Worm (Caenorhabditis elegans): ENCODE data around the gene chpf-1.

The chpf-1 gene

DNA sequence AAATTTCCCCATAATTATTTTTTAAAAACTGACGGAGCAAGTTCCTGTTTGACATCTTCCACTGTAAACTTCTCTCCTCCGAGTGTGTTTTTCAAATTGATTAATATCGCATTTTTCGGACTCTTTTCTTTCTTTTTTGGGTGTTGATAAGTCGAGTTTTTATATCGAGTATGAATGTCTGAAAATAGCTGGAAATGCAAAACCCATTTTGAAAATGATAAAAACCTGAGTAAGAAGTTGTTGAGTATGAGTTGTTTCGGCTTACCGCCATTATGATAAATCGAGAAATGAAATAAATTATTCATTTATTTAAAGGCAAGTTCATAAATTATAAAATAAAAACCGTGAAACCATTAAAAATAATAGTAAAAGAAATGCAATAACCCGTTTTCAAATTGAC is 17.6 kb downstream of the chpf-1 start, which contains the start of gene ZK856.18:
ZK856.18 (minus strand) TSS at position 289 of the 400 bp plus-strand sequence.
- no peak for TF ChIP-seq flt-1 (GFP tag; IDR thresholded peaks at IDR 0.05)
- no peak for TF ChIP-seq ztf-23 (GFP tag; IDR thresholded peaks at IDR 0.05)
- TF ChIP-seq med-1 (GFP tag; optimal IDR thresholded peaks at IDR 0.05; ENCODE audit: insufficient read depth) = no peak
- no peak for TF ChIP-seq ref-1 (GFP tag; conservative IDR thresholded peaks at IDR 0.05)
- TF ChIP-seq tab-1 (GFP tag; IDR thresholded peaks at IDR 0.05) = no peak

DNA sequence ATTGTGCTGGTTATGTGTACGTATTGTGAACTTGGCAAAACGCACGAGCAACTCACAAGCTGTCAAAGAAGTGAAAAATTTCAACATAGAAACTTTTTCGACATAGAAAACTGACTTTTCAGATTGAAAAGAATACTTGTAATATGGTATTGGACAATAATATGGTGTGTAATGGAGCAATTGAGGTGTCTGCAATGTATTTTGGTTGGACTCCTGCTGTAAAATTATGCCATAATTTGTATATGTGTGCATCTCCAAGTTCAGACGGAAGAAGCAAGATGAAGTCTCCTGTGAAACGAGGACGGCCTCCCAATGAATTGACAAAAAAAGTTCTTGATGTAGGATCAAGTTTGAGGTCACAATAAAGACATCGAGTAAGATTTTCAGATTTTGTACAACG is 19.5 kb downstream of the chpf-1 start:
- TF ChIP-seq ztf-29 (GFP tag; IDR thresholded peaks at IDR 0.05) (no peak), klf-2 (GFP tag; conservative IDR thresholded peaks at IDR 0.05) (no peak), med-1 (GFP tag; optimal IDR thresholded peaks at IDR 0.05; ENCODE audit: insufficient read depth) (no peak), tab-1 (GFP tag; IDR thresholded peaks at IDR 0.05) (no peak), T22C8.4 (GFP tag; IDR thresholded peaks at IDR 0.05) (no peak), ref-1 (GFP tag; conservative IDR thresholded peaks at IDR 0.05) (no peak), flt-1 (GFP tag; IDR thresholded peaks at IDR 0.05) (no peak), ztf-23 (GFP tag; IDR thresholded peaks at IDR 0.05) (no peak)

- no peak for TF ChIP-seq klf-2 (GFP tag; conservative IDR thresholded peaks at IDR 0.05)
- no peak for TF ChIP-seq T22C8.4 (GFP tag; IDR thresholded peaks at IDR 0.05)
Observed at ce11 chrV:10182984-10183383, 20.3 kb downstream of the chpf-1 start, which contains the start of gene ZK856.4. Gene ZK856.4 (plus strand): TSS chrV:10183284.

DNA sequence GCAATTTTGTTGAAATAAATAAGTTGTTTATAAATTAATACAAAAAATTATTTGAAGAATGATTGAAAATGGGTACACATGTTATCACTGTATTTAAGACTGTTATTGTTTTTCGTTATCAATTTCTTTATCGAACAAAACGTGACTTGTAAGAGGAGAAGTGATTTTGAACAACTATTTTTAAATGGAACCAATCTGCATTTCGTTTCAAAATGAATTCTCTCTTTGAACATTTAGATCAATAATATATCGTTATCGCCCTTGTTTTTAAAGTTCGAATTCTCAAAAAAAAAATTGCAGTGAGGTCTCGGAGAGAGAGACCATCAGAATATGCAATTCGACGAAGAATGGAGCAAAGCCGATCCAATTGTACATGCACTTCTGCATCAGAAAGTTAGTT is 24.1 kb downstream of the chpf-1 start, which contains the start of gene cul-5:
cul-5 (plus strand) TSS at position 301 of the 400 bp plus-strand sequence.
- TF ChIP-seq cog-1 (tag; optimal IDR thresholded peaks at IDR 0.05) = no peak
- no peak for TF ChIP-seq med-1 (GFP tag; optimal IDR thresholded peaks at IDR 0.05; ENCODE audit: insufficient read depth)
- no peak for TF ChIP-seq ztf-23 (GFP tag; IDR thresholded peaks at IDR 0.05)
- TF ChIP-seq ref-1 (GFP tag; conservative IDR thresholded peaks at IDR 0.05) = no peak
- TF ChIP-seq klf-2 (GFP tag; conservative IDR thresholded peaks at IDR 0.05) = no peak

- no peak for TF ChIP-seq med-1 (GFP tag; optimal IDR thresholded peaks at IDR 0.05; ENCODE audit: insufficient read depth)
- TF ChIP-seq flt-1 (GFP tag; IDR thresholded peaks at IDR 0.05) = no peak
- TF ChIP-seq ref-1 (GFP tag; conservative IDR thresholded peaks at IDR 0.05) = no peak
- no peak for TF ChIP-seq ztf-29 (GFP tag; IDR thresholded peaks at IDR 0.05)
- TF ChIP-seq tab-1 (GFP tag; IDR thresholded peaks at IDR 0.05) = no peak
- TF ChIP-seq T22C8.4 (GFP tag; IDR thresholded peaks at IDR 0.05) = no peak
- peak; percentile 46 for TF ChIP-seq cog-1 (tag; optimal IDR thresholded peaks at IDR 0.05)
Observed at ce11 chrV:10178166-10178565, 25.1 kb downstream of the chpf-1 start.

- TF ChIP-seq klf-2 (GFP tag; conservative IDR thresholded peaks at IDR 0.05) (no peak), ref-1 (GFP tag; conservative IDR thresholded peaks at IDR 0.05) (no peak), T22C8.4 (GFP tag; IDR thresholded peaks at IDR 0.05) (peak; percentile 79)
Observed at ce11 chrV:10174632-10175075, 28.6 kb downstream of the chpf-1 start.

- TF ChIP-seq flt-1 (GFP tag; IDR thresholded peaks at IDR 0.05) (no peak), cog-1 (tag; optimal IDR thresholded peaks at IDR 0.05) (no peak), ref-1 (GFP tag; conservative IDR thresholded peaks at IDR 0.05) (no peak)
Observed at ce11 chrV:10173653-10174052, 29.6 kb downstream of the chpf-1 start, which contains the start of gene egl-3. Gene egl-3 (minus strand): TSS chrV:10173753.

DNA sequence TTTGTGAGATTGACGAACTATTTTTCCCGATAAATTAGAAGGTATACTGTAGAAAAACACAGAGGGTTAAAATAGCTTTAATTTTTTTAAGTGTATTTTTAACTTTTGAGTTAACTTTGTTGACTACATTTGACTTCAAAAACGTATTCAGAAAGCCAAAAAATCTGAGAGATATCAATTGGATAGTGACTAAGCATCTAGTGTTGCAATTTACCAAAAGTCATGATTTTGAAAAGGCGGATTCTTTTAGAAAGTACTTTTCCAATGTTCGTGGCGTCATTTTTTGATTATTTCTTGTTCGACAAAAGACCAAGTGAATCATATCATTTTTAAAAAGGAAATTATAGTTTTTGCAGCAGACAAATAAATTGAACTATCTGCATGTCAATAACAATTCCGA is 34.4 kb downstream of the chpf-1 start:
- no peak for TF ChIP-seq T22C8.4 (GFP tag; IDR thresholded peaks at IDR 0.05)
- no peak for TF ChIP-seq flt-1 (GFP tag; IDR thresholded peaks at IDR 0.05)
- TF ChIP-seq ztf-23 (GFP tag; IDR thresholded peaks at IDR 0.05) = no peak
- no peak for TF ChIP-seq med-1 (GFP tag; optimal IDR thresholded peaks at IDR 0.05; ENCODE audit: insufficient read depth)
- no peak for TF ChIP-seq tab-1 (GFP tag; IDR thresholded peaks at IDR 0.05)
- TF ChIP-seq ref-1 (GFP tag; conservative IDR thresholded peaks at IDR 0.05) = no peak
- no peak for TF ChIP-seq cog-1 (tag; optimal IDR thresholded peaks at IDR 0.05)
- no peak for TF ChIP-seq ztf-29 (GFP tag; IDR thresholded peaks at IDR 0.05)
- TF ChIP-seq klf-2 (GFP tag; conservative IDR thresholded peaks at IDR 0.05) = no peak

ce11 chrV:10166368-10166767 is 36.9 kb downstream of the chpf-1 start, which contains the start of gene C51E3.6:
Gene C51E3.6 (minus strand): TSS chrV:10166468.
- no peak for TF ChIP-seq flt-1 (GFP tag; IDR thresholded peaks at IDR 0.05)
- TF ChIP-seq ztf-23 (GFP tag; IDR thresholded peaks at IDR 0.05) = no peak
- TF ChIP-seq tab-1 (GFP tag; IDR thresholded peaks at IDR 0.05) = no peak
- TF ChIP-seq ztf-29 (GFP tag; IDR thresholded peaks at IDR 0.05) = no peak
- no peak for TF ChIP-seq med-1 (GFP tag; optimal IDR thresholded peaks at IDR 0.05; ENCODE audit: insufficient read depth)
- no peak for TF ChIP-seq cog-1 (tag; optimal IDR thresholded peaks at IDR 0.05)

DNA sequence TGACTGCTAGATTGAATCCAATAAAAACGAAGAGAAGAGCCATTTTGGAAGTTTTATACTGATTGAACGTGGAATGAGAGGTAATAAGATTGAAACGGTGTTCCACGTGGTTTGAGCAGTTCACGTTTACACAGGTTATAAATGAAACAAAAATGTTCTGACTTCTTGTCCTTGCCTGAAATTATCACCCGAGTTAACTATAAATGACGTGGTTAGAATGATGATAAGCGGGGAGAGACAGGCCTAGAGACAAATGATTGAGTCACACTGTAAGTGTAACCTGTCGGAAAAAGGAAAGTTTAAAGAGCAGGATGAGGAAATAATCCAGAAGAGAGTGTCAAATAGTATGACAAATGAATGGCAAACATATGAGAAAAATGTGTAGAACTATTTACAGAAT is 42.3 kb downstream of the chpf-1 start, which contains the start of gene C51E3.10:
C51E3.10 (minus strand) TSS at position 181 of the 400 bp plus-strand sequence.
- TF ChIP-seq klf-2 (GFP tag; conservative IDR thresholded peaks at IDR 0.05) (no peak), med-1 (GFP tag; optimal IDR thresholded peaks at IDR 0.05; ENCODE audit: insufficient read depth) (no peak), ref-1 (GFP tag; conservative IDR thresholded peaks at IDR 0.05) (no peak), ztf-23 (GFP tag; IDR thresholded peaks at IDR 0.05) (no peak), flt-1 (GFP tag; IDR thresholded peaks at IDR 0.05) (no peak), T22C8.4 (GFP tag; IDR thresholded peaks at IDR 0.05) (no peak), ztf-29 (GFP tag; IDR thresholded peaks at IDR 0.05) (no peak), cog-1 (tag; optimal IDR thresholded peaks at IDR 0.05) (no peak), tab-1 (GFP tag; IDR thresholded peaks at IDR 0.05) (no peak)

- TF ChIP-seq T22C8.4 (GFP tag; IDR thresholded peaks at IDR 0.05) (no peak), ref-1 (GFP tag; conservative IDR thresholded peaks at IDR 0.05) (no peak), med-1 (GFP tag; optimal IDR thresholded peaks at IDR 0.05; ENCODE audit: insufficient read depth) (no peak), cog-1 (tag; optimal IDR thresholded peaks at IDR 0.05) (no peak), klf-2 (GFP tag; conservative IDR thresholded peaks at IDR 0.05) (no peak), flt-1 (GFP tag; IDR thresholded peaks at IDR 0.05) (no peak), ztf-29 (GFP tag; IDR thresholded peaks at IDR 0.05) (no peak), ztf-23 (GFP tag; IDR thresholded peaks at IDR 0.05) (no peak), tab-1 (GFP tag; IDR thresholded peaks at IDR 0.05) (no peak)
Observed at ce11 chrV:10159972-10160371, 43.3 kb downstream of the chpf-1 start.
